Fruit fly (Drosophila melanogaster) whole organism, embryonic: ENCODE results near the gene CG10660.
A peak's percentile ranks its signal among the peaks of the same experiment; 100 is the strongest.

Experiments used
- Ada2b ChIP-seq: fragments of 200-800 bp; sonication (Bioruptor generic); IDR thresholded peaks from 2 replicates; pipeline ENCODE4 v1.3.6; 2022; ENCODE audit warnings: missing biosample characterization, missing genetic modification characterization
- CG10209 ChIP-seq: fragments of 200-800 bp; sonication (Bioruptor generic); optimal IDR thresholded peaks from 3 replicates; lab custom pipeline; 2017; ENCODE audit warnings: missing biosample characterization, mild to moderate bottlenecking, missing genetic modification characterization, missing genetic modification reagents
- CG10274 ChIP-seq: fragments of 200-800 bp; sonication (Bioruptor generic); optimal IDR thresholded peaks from 3 replicates; lab custom pipeline; 2017; ENCODE audit warnings: missing biosample characterization, mild to moderate bottlenecking, missing genetic modification characterization
- CG11093 ChIP-seq: fragments of 200-800 bp; sonication (Bioruptor generic); IDR thresholded peaks from 3 replicates; pipeline ENCODE4 v1.3.6; 2022; ENCODE audit warnings: missing biosample characterization, missing genetic modification characterization
- CG11456 ChIP-seq: fragments of 200-800 bp; sonication (Bioruptor generic); IDR thresholded peaks from 3 replicates; pipeline ENCODE4 v1.3.6; 2022; ENCODE audit warnings: missing biosample characterization, missing genetic modification characterization
- CG1603 ChIP-seq: fragments of 200-800 bp; sonication (Bioruptor generic); optimal IDR thresholded peaks from 2 replicates; lab custom pipeline; 2019; ENCODE audit warnings: missing biosample characterization, mild to moderate bottlenecking, missing genetic modification characterization, moderate library complexity
- CG16863 ChIP-seq: fragments of 200-800 bp; sonication (Bioruptor generic); optimal IDR thresholded peaks from 3 replicates; lab custom pipeline; 2016; ENCODE audit warnings: missing biosample characterization, missing genetic modification characterization
- CG1792 ChIP-seq: fragments of 200-800 bp; sonication (Bioruptor generic); optimal IDR thresholded peaks from 2 replicates; lab custom pipeline; 2016; ENCODE audit warnings: missing biosample characterization, missing genetic modification characterization
- CG2116 ChIP-seq: fragments of 200-800 bp; sonication (Bioruptor generic); optimal IDR thresholded peaks from 3 replicates; lab custom pipeline; 2018; ENCODE audit warnings: missing biosample characterization, mild to moderate bottlenecking, missing genetic modification characterization
- CG2199 ChIP-seq: fragments of 200-800 bp; sonication (Bioruptor generic); IDR thresholded peaks from 3 replicates; pipeline ENCODE4 v1.3.6; 2022; ENCODE audit warnings: missing biosample characterization, missing genetic modification characterization
- CG2202 ChIP-seq: fragments of 200-800 bp; sonication (Bioruptor generic); optimal IDR thresholded peaks from 2 replicates; lab custom pipeline; 2018; ENCODE audit warnings: missing biosample characterization, mild to moderate bottlenecking, missing genetic modification characterization
- CG31365 ChIP-seq: fragments of 200-800 bp; sonication (Bioruptor generic); optimal IDR thresholded peaks from 2 replicates; lab custom pipeline; 2018; ENCODE audit warnings: missing biosample characterization, mild to moderate bottlenecking, missing genetic modification characterization
- CG4360 ChIP-seq: fragments of 200-800 bp; sonication (Bioruptor generic); IDR thresholded peaks from 2 replicates; pipeline ENCODE4 v1.3.6; 2022; ENCODE audit warnings: missing biosample characterization, missing genetic modification characterization
- CG4617 ChIP-seq: fragments of 200-800 bp; sonication (Bioruptor generic); optimal IDR thresholded peaks from 3 replicates; lab custom pipeline; 2016; ENCODE audit warnings: missing biosample characterization, missing genetic modification characterization, borderline replicate concordance
- CG4707 ChIP-seq: fragments of 200-800 bp; sonication (Bioruptor generic); optimal IDR thresholded peaks from 2 replicates; lab custom pipeline; 2018; ENCODE audit warnings: missing biosample characterization, mild to moderate bottlenecking, missing genetic modification characterization, moderate library complexity
- CG6175 ChIP-seq: fragments of 200-800 bp; sonication (Bioruptor generic); IDR thresholded peaks from 3 replicates; pipeline ENCODE4 v1.3.6; 2022; ENCODE audit warnings: missing biosample characterization, missing genetic modification characterization
- CG7928 ChIP-seq: fragments of 200-800 bp; sonication (Bioruptor generic); optimal IDR thresholded peaks from 2 replicates; lab custom pipeline; 2017; ENCODE audit warnings: missing biosample characterization, mild to moderate bottlenecking, missing genetic modification characterization
- CG8359 ChIP-seq: fragments of 200-800 bp; sonication (Bioruptor generic); optimal IDR thresholded peaks from 2 replicates; lab custom pipeline; 2017; ENCODE audit warnings: missing biosample characterization, mild to moderate bottlenecking, missing genetic modification characterization, borderline replicate concordance
- CG9609 ChIP-seq: fragments of 200-800 bp; sonication (Bioruptor generic); optimal IDR thresholded peaks from 3 replicates; lab custom pipeline; 2016; ENCODE audit warnings: missing biosample characterization, missing genetic modification characterization
- CkIIα-i1 ChIP-seq: fragments of 200-800 bp; sonication (Bioruptor generic); IDR thresholded peaks from 2 replicates; pipeline ENCODE4 v1.3.6; 2022; ENCODE audit warnings: missing biosample characterization, missing genetic modification characterization
- CoRest ChIP-seq: fragments of 200-800 bp; sonication (Bioruptor generic); optimal IDR thresholded peaks from 3 replicates; lab custom pipeline; 2018; ENCODE audit warnings: missing biosample characterization, mild to moderate bottlenecking, missing genetic modification characterization, moderate library complexity
- Deaf1 ChIP-seq: fragments of 200-800 bp; optimal IDR thresholded peaks from 3 replicates; lab custom pipeline; 2019; ENCODE audit warnings: missing biosample characterization, mild to moderate bottlenecking, missing genetic modification characterization, moderate library complexity
- Dip3 ChIP-seq: fragments of 200-800 bp; sonication (Bioruptor generic); optimal IDR thresholded peaks from 3 replicates; lab custom pipeline; 2016; ENCODE audit warnings: missing biosample characterization, missing genetic modification characterization
- Doc3 ChIP-seq: fragments of 200-800 bp; sonication (Bioruptor generic); IDR thresholded peaks from 3 replicates; pipeline ENCODE4 v1.3.6; 2022; ENCODE audit warnings: missing biosample characterization, missing genetic modification characterization; ENCODE audit not compliant: partially characterized antibody
- E2f1 ChIP-seq: fragments of 200-800 bp; sonication (Bioruptor generic); IDR thresholded peaks from 2 replicates; pipeline ENCODE4 v1.3.6; 2022; ENCODE audit warnings: missing biosample characterization, missing genetic modification characterization
- MTF-1 ChIP-seq: fragments of 200-800 bp; sonication (Bioruptor generic); optimal IDR thresholded peaks from 2 replicates; lab custom pipeline; 2018; ENCODE audit warnings: missing biosample characterization, mild to moderate bottlenecking, missing genetic modification characterization, borderline replicate concordance
- Mad ChIP-seq: fragments of 200-800 bp; sonication (Bioruptor generic); optimal IDR thresholded peaks from 2 replicates; lab custom pipeline; 2016; ENCODE audit warnings: missing biosample characterization, missing genetic modification characterization
- NK7.1 ChIP-seq: fragments of 200-800 bp; sonication (Bioruptor generic); optimal IDR thresholded peaks from 3 replicates; lab custom pipeline; 2016; ENCODE audit warnings: missing biosample characterization, missing genetic modification characterization
- Sry-β ChIP-seq: fragments of 200-800 bp; sonication (Bioruptor generic); optimal IDR thresholded peaks from 2 replicates; lab custom pipeline; 2018; ENCODE audit warnings: missing biosample characterization, mild to moderate bottlenecking, missing genetic modification characterization, moderate library complexity
- Usf ChIP-seq: fragments of 200-800 bp; sonication (Bioruptor generic); optimal IDR thresholded peaks from 2 replicates; lab custom pipeline; 2017; ENCODE audit warnings: missing genotype, missing biosample characterization, missing genetic modification characterization
- Xrp1 ChIP-seq: fragments of 200-800 bp; sonication (Bioruptor generic); IDR thresholded peaks from 2 replicates; pipeline ENCODE4 v1.3.6; 2022; ENCODE audit warnings: missing biosample characterization, missing genetic modification characterization
- bsh ChIP-seq, 2 experiments: fragments of 200-800 bp; sonication (Bioruptor generic); optimal IDR thresholded peaks; 2 replicates each; lab custom pipeline; 2017 to 2018; ENCODE audit warnings: mild to moderate bottlenecking in 2 of 2, missing biosample characterization in 2 of 2, missing genetic modification characterization in 2 of 2, moderate library complexity in 1 of 2
- dati ChIP-seq: fragments of 200-800 bp; sonication (Bioruptor generic); IDR thresholded peaks from 2 replicates; pipeline ENCODE4 v1.3.6; 2022; ENCODE audit warnings: missing biosample characterization, missing genetic modification characterization
- en ChIP-seq: fragments of 200-800 bp; sonication (Bioruptor generic); optimal IDR thresholded peaks from 2 replicates; lab custom pipeline; 2016; ENCODE audit warnings: missing biosample characterization, missing genetic modification characterization
- fru ChIP-seq: fragments of >200 bp; optimal IDR thresholded peaks from 2 replicates; lab custom pipeline; 2017
- gem ChIP-seq: fragments of 200-800 bp; sonication (Bioruptor generic); optimal IDR thresholded peaks from 2 replicates; lab custom pipeline; 2019; ENCODE audit warnings: missing biosample characterization, mild to moderate bottlenecking, missing genetic modification characterization, moderate library complexity
- gsb ChIP-seq: fragments of 200-800 bp; sonication (Bioruptor generic); IDR thresholded peaks from 2 replicates; pipeline ENCODE4 v1.3.6; 2022; ENCODE audit warnings: missing biosample characterization, missing genetic modification characterization
- ham ChIP-seq: fragments of 200-800 bp; sonication (Bioruptor generic); IDR thresholded peaks from 2 replicates; pipeline ENCODE4 v1.3.6; 2022; ENCODE audit warnings: missing biosample characterization, missing genetic modification characterization
- inv ChIP-seq: fragments of 200-800 bp; sonication (Bioruptor generic); IDR thresholded peaks from 2 replicates; pipeline ENCODE4 v1.3.6; 2022; ENCODE audit warnings: missing biosample characterization, missing genetic modification characterization; ENCODE audit not compliant: partially characterized antibody
- jing ChIP-seq: fragments of 200-800 bp; sonication (Bioruptor generic); optimal IDR thresholded peaks from 2 replicates; lab custom pipeline; 2018; ENCODE audit warnings: missing biosample characterization, mild to moderate bottlenecking, missing genetic modification characterization
- lola ChIP-seq, 3 experiments: fragments of >200 bp in 2 of 3; fragments of 200-800 bp in 1 of 3; sonication (Bioruptor generic) in 1 of 3; optimal IDR thresholded peaks; 2 replicates each; lab custom pipeline; 2017 to 2019; ENCODE audit warnings: missing biosample characterization in 3 of 3, missing genetic modification characterization in 3 of 3, mild to moderate bottlenecking in 1 of 3, moderate library complexity in 1 of 3
- odd ChIP-seq: fragments of 200-800 bp; sonication (Bioruptor generic); optimal IDR thresholded peaks from 2 replicates; lab custom pipeline; 2017; ENCODE audit warnings: missing biosample characterization, mild to moderate bottlenecking, missing genetic modification characterization
- slbo ChIP-seq: fragments of 200-800 bp; sonication (Bioruptor generic); IDR thresholded peaks from 2 replicates; pipeline ENCODE4 v1.3.6; 2022; ENCODE audit warnings: missing biosample characterization, missing genetic modification characterization
- sqz ChIP-seq: fragments of 200-800 bp; sonication (Bioruptor generic); optimal IDR thresholded peaks from 3 replicates; lab custom pipeline; 2018; ENCODE audit warnings: missing biosample characterization, mild to moderate bottlenecking, missing genetic modification characterization
- stwl ChIP-seq: fragments of 200-800 bp; sonication (Bioruptor generic); optimal IDR thresholded peaks from 3 replicates; lab custom pipeline; 2018; ENCODE audit warnings: missing biosample characterization, mild to moderate bottlenecking, missing genetic modification characterization, moderate library complexity
- tap ChIP-seq: fragments of 200-800 bp; optimal IDR thresholded peaks from 3 replicates; lab custom pipeline; 2019; ENCODE audit warnings: missing biosample characterization, mild to moderate bottlenecking, missing genetic modification characterization, moderate library complexity
- trem ChIP-seq: fragments of 200-800 bp; optimal IDR thresholded peaks from 3 replicates; lab custom pipeline; 2019; ENCODE audit warnings: missing biosample characterization, mild to moderate bottlenecking, missing genetic modification characterization, moderate library complexity
- twi ChIP-seq: fragments of 200-800 bp; optimal IDR thresholded peaks from 2 replicates; lab custom pipeline; 2019; ENCODE audit warnings: missing biosample characterization, mild to moderate bottlenecking, missing genetic modification characterization, moderate library complexity
- unc-4 ChIP-seq: fragments of 200-800 bp; sonication (Bioruptor generic); IDR thresholded peaks from 2 replicates; pipeline ENCODE4 v1.3.6; 2022; ENCODE audit warnings: missing biosample characterization, missing genetic modification characterization; ENCODE audit not compliant: partially characterized antibody

The CG10660 gene

dm6 chr3L:12456916-12457662 lies 33.4 kb downstream of the CG10660 start (continued):
- TF ChIP-seq Xrp1 (GFP tag; lab: Robert Waterston, UW) (peak; percentile 81), odd (peak; percentile 76), sqz (GFP tag; lab: Kevin White, UChicago) (peak; percentile 84), gsb (GFP tag; lab: Robert Waterston, UW) (no peak), CG11456 (GFP tag; lab: Robert Waterston, UW) (no peak), twi (tag; lab: Kevin White, UChicago) (peak; percentile 74), CG10209 (GFP tag; lab: Kevin White, UChicago) (peak; percentile 85), Mad (GFP tag; lab: Kevin White, UChicago) (peak; percentile 43), unc-4 (GFP tag; lab: Robert Waterston, UW) (no peak), Sry-β (GFP tag; lab: Kevin White, UChicago) (peak; percentile 49), Doc3 (GFP tag; lab: Robert Waterston, UW) (no peak), CG10274 (GFP tag; lab: Kevin White, UChicago) (peak; percentile 25), tap (tag; lab: Kevin White, UChicago) (peak; percentile 71), jing (peak; percentile 45), CG4617 (GFP tag; lab: Kevin White, UChicago) (peak; percentile 33), NK7.1 (GFP tag; lab: Kevin White, UChicago) (peak; percentile 7), en (GFP tag; lab: Kevin White, UChicago) (no peak), CG2116 (GFP tag; lab: Kevin White, UChicago) (peak; percentile 44), CG4360 (GFP tag; lab: Robert Waterston, UW) (0 out of 2 replicates have a peak, but pooled peaks have one; percentile 6), CG9609 (GFP tag; lab: Kevin White, UChicago) (no peak), Dip3 (no peak), MTF-1 (GFP tag; lab: Kevin White, UChicago) (peak; percentile 46), inv (GFP tag; lab: Robert Waterston, UW) (no peak), lola (GFP tag; optimal IDR thresholded peaks at IDR 0.05; lab: Kevin White, UChicago) (peak in 1 of 3 experiments; percentile 97), fru (no peak), CG1603 (tag; lab: Kevin White, UChicago) (peak; percentile 37), CG6175 (GFP tag; lab: Robert Waterston, UW) (no peak), CG8359 (peak; percentile 76), CG4707 (GFP tag; lab: Kevin White, UChicago) (peak; percentile 47), CkIIα-i1 (GFP tag; lab: Robert Waterston, UW) (no peak), stwl (tag; lab: Kevin White, UChicago) (no peak), CoRest (tag; lab: Kevin White, UChicago) (peak; percentile 92), Usf (GFP tag; lab: Kevin White, UChicago) (peak; percentile 63), E2f1 (GFP tag; lab: Robert Waterston, UW) (peak; percentile 39; the same call in 1 of the 2 replicates), trem (tag; lab: Kevin White, UChicago) (peak; percentile 85), gem (tag; lab: Kevin White, UChicago) (peak; percentile 94), CG1792 (GFP tag; lab: Kevin White, UChicago) (no peak), ham (GFP tag; lab: Robert Waterston, UW) (no peak), CG31365 (tag; lab: Kevin White, UChicago) (no peak), CG16863 (GFP tag; lab: Kevin White, UChicago) (peak; percentile 59), CG11093 (GFP tag; lab: Robert Waterston, UW) (peak; percentile 48; the same call in 1 of the 3 replicates), CG7928 (GFP tag; lab: Kevin White, UChicago) (no peak), bsh (GFP tag; optimal IDR thresholded peaks at IDR 0.05; lab: Kevin White, UChicago) (peak in 1 of 2 experiments; percentile 91), Deaf1 (tag; lab: Kevin White, UChicago) (peak; percentile 48), CG2202 (tag; lab: Kevin White, UChicago) (peak; percentile 85), dati (no peak; the same call in 1 of the 2 replicates), slbo (GFP tag; lab: Robert Waterston, UW) (peak; percentile 44; the same call in 1 of the 2 replicates), CG2199 (GFP tag; lab: Robert Waterston, UW) (no peak), Ada2b (GFP tag; lab: Robert Waterston, UW) (no peak)
